Fruit fly (Drosophila melanogaster): ENCODE results near the gene LeuRS.

DNA sequence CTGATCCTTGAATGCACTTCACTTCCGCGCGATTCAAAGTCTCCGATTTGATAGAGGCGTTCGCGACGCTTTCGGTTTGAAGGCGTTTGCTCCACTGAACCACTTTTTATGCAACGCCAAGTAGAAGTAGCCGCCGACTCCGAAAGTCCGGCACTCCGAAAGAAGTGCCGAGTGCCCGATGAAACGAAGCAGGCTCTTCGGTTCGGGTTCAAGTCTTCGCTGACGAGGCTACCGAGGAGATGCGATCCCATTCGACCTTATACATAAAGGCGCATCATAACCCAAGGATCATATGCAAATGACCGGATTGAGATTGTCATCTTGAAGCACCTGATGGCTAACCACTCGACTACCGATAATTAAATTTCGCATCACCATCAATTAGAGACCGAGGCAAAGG lies 23.5 kb downstream of the LeuRS start, which contains the start of gene CG15414:
- TF ChIP-seq Hr78 (GFP tag; optimal IDR thresholded peaks at IDR 0.05) (no peak), Rel (GFP tag; optimal IDR thresholded peaks at IDR 0.05) (no peak), Rel (tag; optimal IDR thresholded peaks at IDR 0.05) (no peak), h (GFP tag; optimal IDR thresholded peaks at IDR 0.05) (no peak), psq (GFP tag; optimal IDR thresholded peaks at IDR 0.05) (no peak), brk (GFP tag; optimal IDR thresholded peaks at IDR 0.05) (no peak), fru (GFP tag; optimal IDR thresholded peaks at IDR 0.05) (no peak), Myc (optimal IDR thresholded peaks at IDR 0.05) (no peak), usp (GFP tag; optimal IDR thresholded peaks at IDR 0.05) (no peak), Dfd (GFP tag; optimal IDR thresholded peaks at IDR 0.05) (no peak), CG32264 (GFP tag; optimal IDR thresholded peaks at IDR 0.05) (no peak), Hnf4 (GFP tag; optimal IDR thresholded peaks at IDR 0.05) (no peak), br (GFP tag; optimal IDR thresholded peaks at IDR 0.05) (no peak), CG9705 (GFP tag; optimal IDR thresholded peaks at IDR 0.05) (no peak), dl (GFP tag; optimal IDR thresholded peaks at IDR 0.05; ENCODE audit: insufficient read depth in 1 of 2, partially characterized antibody in 2 of 2) (no peak)
